Fruit fly (Drosophila melanogaster) whole organism, embryonic: Measurements from ENCODE around the gene Upf1.
A peak's percentile ranks its signal among the peaks of the same experiment; 100 is the strongest.

Experiments used
- Bdp1 ChIP-seq: fragments of 200-800 bp; sonication (Bioruptor generic); optimal IDR thresholded peaks from 3 replicates; lab custom pipeline; 2016; ENCODE audit warnings: missing biosample characterization, missing genetic modification characterization
- BtbVII ChIP-seq: fragments of 200-800 bp; sonication (Bioruptor generic); optimal IDR thresholded peaks from 3 replicates; lab custom pipeline; 2017; ENCODE audit warnings: missing biosample characterization, mild to moderate bottlenecking, missing genetic modification characterization
- CG10565 ChIP-seq: fragments of 200-800 bp; sonication (Bioruptor generic); optimal IDR thresholded peaks from 3 replicates; lab custom pipeline; 2016; ENCODE audit warnings: missing biosample characterization, mild to moderate bottlenecking, missing genetic modification characterization
- CG11085 ChIP-seq: fragments of 200-800 bp; sonication (Bioruptor generic); IDR thresholded peaks from 2 replicates; pipeline ENCODE4 v1.3.6; 2022; ENCODE audit warnings: missing biosample characterization, missing genetic modification characterization
- CG11696 ChIP-seq: fragments of 200-800 bp; sonication (Bioruptor generic); IDR thresholded peaks from 2 replicates; pipeline ENCODE4 v1.3.6; 2022; ENCODE audit warnings: missing biosample characterization, missing genetic modification characterization
- CG1529 ChIP-seq: fragments of 200-800 bp; sonication (Bioruptor generic); optimal IDR thresholded peaks from 3 replicates; lab custom pipeline; 2018; ENCODE audit warnings: missing biosample characterization, missing genetic modification characterization
- CG15479 ChIP-seq: fragments of 200-800 bp; sonication (Bioruptor generic); optimal IDR thresholded peaks from 3 replicates; lab custom pipeline; 2019; ENCODE audit warnings: missing biosample characterization, mild to moderate bottlenecking, missing genetic modification characterization, moderate library complexity
- CG1602 ChIP-seq: fragments of 200-800 bp; sonication (Bioruptor generic); optimal IDR thresholded peaks from 3 replicates; lab custom pipeline; 2016; ENCODE audit warnings: missing biosample characterization, missing genetic modification characterization
- CG30403 ChIP-seq: fragments of 200-800 bp; sonication (Bioruptor generic); optimal IDR thresholded peaks from 3 replicates; lab custom pipeline; 2016; ENCODE audit warnings: missing biosample characterization, missing genetic modification characterization
- CG42726 ChIP-seq: fragments of 200-800 bp; sonication (Bioruptor generic); IDR thresholded peaks from 2 replicates; pipeline ENCODE4 v1.3.6; 2022; ENCODE audit warnings: missing biosample characterization, missing genetic modification characterization; ENCODE audit not compliant: partially characterized antibody
- CG6813 ChIP-seq: fragments of 200-800 bp; sonication (Bioruptor generic); optimal IDR thresholded peaks from 2 replicates; lab custom pipeline; 2017; ENCODE audit warnings: missing biosample characterization, missing genetic modification characterization, mild to moderate bottlenecking, moderate library complexity, missing genetic modification reagents
- CG7987 ChIP-seq: fragments of 200-800 bp; sonication (Bioruptor generic); optimal IDR thresholded peaks from 2 replicates; lab custom pipeline; 2018; ENCODE audit warnings: missing biosample characterization, mild to moderate bottlenecking, missing genetic modification characterization, moderate library complexity
- D ChIP-seq, 2 experiments: fragments of 200-800 bp in 1 of 2; fragments of >200 bp in 1 of 2; sonication (Bioruptor generic) in 1 of 2; optimal IDR thresholded peaks; 2 replicates in 1 of 2; 3 replicates in 1 of 2; lab custom pipeline; 2017; ENCODE audit warnings: mild to moderate bottlenecking in 1 of 2, missing biosample characterization in 1 of 2, missing genetic modification characterization in 1 of 2, missing genetic modification reagents in 1 of 2
- E2f2 ChIP-seq: fragments of 200-800 bp; sonication (Bioruptor generic); IDR thresholded peaks from 2 replicates; pipeline ENCODE4 v1.3.6; 2022; ENCODE audit warnings: missing biosample characterization, missing genetic modification characterization
- GATAe ChIP-seq: fragments of 200-800 bp; sonication (Bioruptor generic); conservative IDR thresholded peaks from 2 replicates; pipeline ENCODE4 v1.3.6; 2022; ENCODE audit warnings: missing biosample characterization, missing genetic modification characterization
- Gug ChIP-seq: fragments of 200-800 bp; sonication (Bioruptor generic); IDR thresholded peaks from 4 replicates; pipeline ENCODE4 v1.3.6; 2022; ENCODE audit warnings: missing biosample characterization, missing genetic modification characterization
- Hsf ChIP-seq: fragments of 200-800 bp; sonication (Bioruptor generic); optimal IDR thresholded peaks from 3 replicates; lab custom pipeline; 2016; ENCODE audit warnings: missing biosample characterization, missing genetic modification characterization
- Med ChIP-seq: fragments of 200-800 bp; sonication (Bioruptor generic); peaks from one replicate; lab custom pipeline; 2016; ENCODE audit warnings: missing biosample characterization, missing genetic modification characterization, mild to moderate bottlenecking, inconsistent platforms, moderate library complexity
- Mes4 ChIP-seq: fragments of 200-800 bp; sonication (Bioruptor generic); optimal IDR thresholded peaks from 2 replicates; lab custom pipeline; 2016; ENCODE audit warnings: missing biosample characterization, missing genetic modification characterization
- Mrtf ChIP-seq: fragments of 200-800 bp; sonication (Bioruptor generic); IDR thresholded peaks from 3 replicates; pipeline ENCODE4 v1.3.6; 2022; ENCODE audit warnings: missing biosample characterization, missing genetic modification characterization
- NK7.1 ChIP-seq: fragments of 200-800 bp; sonication (Bioruptor generic); optimal IDR thresholded peaks from 3 replicates; lab custom pipeline; 2016; ENCODE audit warnings: missing biosample characterization, missing genetic modification characterization
- Opbp ChIP-seq: fragments of 200-800 bp; sonication (Bioruptor generic); IDR thresholded peaks from 3 replicates; pipeline ENCODE4 v1.3.6; 2022; ENCODE audit warnings: missing biosample characterization, missing genetic modification characterization; ENCODE audit not compliant: partially characterized antibody
- Ptx1 ChIP-seq: fragments of 200-800 bp; sonication (Bioruptor generic); IDR thresholded peaks from 2 replicates; pipeline ENCODE4 v1.3.6; 2022; ENCODE audit warnings: missing biosample characterization, missing genetic modification characterization
- Scr ChIP-seq: fragments of 200-800 bp; sonication (Bioruptor generic); IDR thresholded peaks from 2 replicates; pipeline ENCODE4 v1.3.6; 2022; ENCODE audit warnings: missing biosample characterization, missing genetic modification characterization; ENCODE audit not compliant: partially characterized antibody
- Six4 ChIP-seq: fragments of 200-800 bp; sonication (Bioruptor generic); optimal IDR thresholded peaks from 2 replicates; lab custom pipeline; 2016; ENCODE audit warnings: missing biosample characterization, missing genetic modification characterization
- Sox100B ChIP-seq: fragments of 200-800 bp; sonication (Bioruptor generic); optimal IDR thresholded peaks from 3 replicates; lab custom pipeline; 2018; ENCODE audit warnings: missing biosample characterization, mild to moderate bottlenecking, missing genetic modification characterization
- Spps ChIP-seq: fragments of 200-800 bp; sonication (Bioruptor generic); optimal IDR thresholded peaks from 2 replicates; lab custom pipeline; 2018; ENCODE audit warnings: missing biosample characterization, mild to moderate bottlenecking, missing genetic modification characterization
- Trl ChIP-seq, 3 experiments: fragments of >200 bp in 2 of 3; fragments of 200-800 bp in 1 of 3; sonication (Bioruptor generic) in 1 of 3; optimal IDR thresholded peaks; 2 replicates in 1 of 3; 3 replicates in 2 of 3; lab custom pipeline; 2016 to 2017; ENCODE audit warnings: missing biosample characterization in 1 of 3, missing genetic modification characterization in 1 of 3
- Vsx1 ChIP-seq: fragments of 200-800 bp; sonication (Bioruptor generic); optimal IDR thresholded peaks from 2 replicates; lab custom pipeline; 2017; ENCODE audit warnings: missing biosample characterization, mild to moderate bottlenecking, missing genetic modification characterization, missing genetic modification reagents
- ac ChIP-seq: fragments of 200-800 bp; sonication (Bioruptor generic); optimal IDR thresholded peaks from 3 replicates; lab custom pipeline; 2017; ENCODE audit warnings: missing biosample characterization, mild to moderate bottlenecking, missing genetic modification characterization
- ash1 ChIP-seq: fragments of 200-800 bp; sonication (Bioruptor generic); optimal IDR thresholded peaks from 2 replicates; lab custom pipeline; 2018; ENCODE audit warnings: missing biosample characterization, mild to moderate bottlenecking, missing genetic modification characterization
- chm ChIP-seq: fragments of 200-800 bp; sonication (Bioruptor generic); IDR thresholded peaks from 2 replicates; pipeline ENCODE4 v1.3.6; 2022; ENCODE audit warnings: missing biosample characterization, missing genetic modification characterization
- chn ChIP-seq: fragments of 200-800 bp; sonication (Bioruptor generic); optimal IDR thresholded peaks from 2 replicates; lab custom pipeline; 2016; ENCODE audit warnings: missing biosample characterization, missing genetic modification characterization
- ci ChIP-seq: fragments of 200-800 bp; sonication (Bioruptor generic); IDR thresholded peaks from 3 replicates; pipeline ENCODE4 v1.3.6; 2022; ENCODE audit warnings: missing biosample characterization, missing genetic modification characterization
- crc ChIP-seq: fragments of 200-800 bp; sonication (Bioruptor generic); optimal IDR thresholded peaks from 2 replicates; lab custom pipeline; 2016; ENCODE audit warnings: missing biosample characterization, missing genetic modification characterization
- dmrt11E ChIP-seq: fragments of 200-800 bp; sonication (Bioruptor generic); optimal IDR thresholded peaks from 3 replicates; lab custom pipeline; 2018; ENCODE audit warnings: missing biosample characterization, mild to moderate bottlenecking, missing genetic modification characterization, moderate library complexity
- emc ChIP-seq: fragments of 200-800 bp; sonication (Bioruptor generic); optimal IDR thresholded peaks from 2 replicates; lab custom pipeline; 2016; ENCODE audit warnings: missing biosample characterization, missing genetic modification characterization
- en ChIP-seq: fragments of 200-800 bp; sonication (Bioruptor generic); optimal IDR thresholded peaks from 2 replicates; lab custom pipeline; 2016; ENCODE audit warnings: missing biosample characterization, missing genetic modification characterization
- fd96Cb ChIP-seq: fragments of 200-800 bp; sonication (Bioruptor generic); optimal IDR thresholded peaks from 2 replicates; lab custom pipeline; 2018; ENCODE audit warnings: missing biosample characterization, mild to moderate bottlenecking, missing genetic modification characterization, moderate library complexity
- grau ChIP-seq: fragments of 200-800 bp; optimal IDR thresholded peaks from 3 replicates; lab custom pipeline; 2019; ENCODE audit warnings: missing biosample characterization, mild to moderate bottlenecking, missing genetic modification characterization, moderate library complexity
- jigr1 ChIP-seq: fragments of 200-800 bp; sonication (Bioruptor generic); IDR thresholded peaks from 3 replicates; pipeline ENCODE4 v1.3.6; 2022; ENCODE audit warnings: missing biosample characterization, missing genetic modification characterization
- kah ChIP-seq: fragments of 200-800 bp; sonication (Bioruptor generic); optimal IDR thresholded peaks from 2 replicates; lab custom pipeline; 2018; ENCODE audit warnings: missing biosample characterization, mild to moderate bottlenecking, missing genetic modification characterization
- lbe ChIP-seq: fragments of 200-800 bp; sonication (Bioruptor generic); optimal IDR thresholded peaks from 2 replicates; lab custom pipeline; 2016; ENCODE audit warnings: missing biosample characterization, mild to moderate bottlenecking, missing genetic modification characterization
- nerfin-1 ChIP-seq: fragments of 200-800 bp; sonication (Bioruptor generic); optimal IDR thresholded peaks from 3 replicates; lab custom pipeline; 2019; ENCODE audit warnings: missing biosample characterization, mild to moderate bottlenecking, missing genetic modification characterization, moderate library complexity
- odd ChIP-seq: fragments of 200-800 bp; sonication (Bioruptor generic); optimal IDR thresholded peaks from 2 replicates; lab custom pipeline; 2017; ENCODE audit warnings: missing biosample characterization, mild to moderate bottlenecking, missing genetic modification characterization
- pfk ChIP-seq: fragments of 200-800 bp; sonication (Bioruptor generic); optimal IDR thresholded peaks from 2 replicates; lab custom pipeline; 2018; ENCODE audit warnings: missing biosample characterization, mild to moderate bottlenecking, missing genetic modification characterization, moderate library complexity
- pzg ChIP-seq: fragments of 200-800 bp; sonication (Bioruptor generic); optimal IDR thresholded peaks from 3 replicates; lab custom pipeline; 2018; ENCODE audit warnings: missing biosample characterization, mild to moderate bottlenecking, missing genetic modification characterization, moderate library complexity
- scrt ChIP-seq: fragments of 200-800 bp; sonication (Bioruptor generic); optimal IDR thresholded peaks from 2 replicates; lab custom pipeline; 2018; ENCODE audit warnings: missing biosample characterization, mild to moderate bottlenecking, missing genetic modification characterization, moderate library complexity
- tap ChIP-seq: fragments of 200-800 bp; optimal IDR thresholded peaks from 3 replicates; lab custom pipeline; 2019; ENCODE audit warnings: missing biosample characterization, mild to moderate bottlenecking, missing genetic modification characterization, moderate library complexity
- vnd ChIP-seq: fragments of 200-800 bp; sonication (Bioruptor generic); IDR thresholded peaks from 3 replicates; pipeline ENCODE4 v1.3.6; 2022; ENCODE audit warnings: missing biosample characterization, missing genetic modification characterization; ENCODE audit not compliant: partially characterized antibody
- yki ChIP-seq: fragments of >200 bp; optimal IDR thresholded peaks from 3 replicates; lab custom pipeline; 2018

Upf1 gene

DNA sequence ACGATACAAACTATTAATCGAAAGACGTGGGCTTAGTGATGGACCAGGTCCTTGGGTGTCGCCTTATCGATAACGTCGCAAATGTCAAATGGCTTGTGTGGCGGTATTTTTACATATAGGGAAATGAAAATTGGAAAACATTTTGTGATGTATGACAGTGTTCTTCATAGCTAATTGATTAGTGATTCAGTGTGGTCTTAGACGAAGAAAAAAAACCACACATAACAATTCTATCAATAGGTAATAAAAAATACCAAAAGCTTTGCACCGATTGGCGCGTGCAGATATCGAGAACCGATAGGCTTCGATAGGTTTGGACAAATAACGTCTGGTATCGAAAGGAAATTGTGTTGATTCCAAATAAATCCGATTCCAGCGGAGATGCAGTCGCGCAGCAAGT is 36.3 kb downstream of the Upf1 start, which contains the start of the genes Nrd1 and CG1847 (continued):
- no peak for TF ChIP-seq CG10565 (GFP tag; lab: Kevin White, UChicago)
- no peak for TF ChIP-seq yki
- TF ChIP-seq vnd (GFP tag; lab: Robert Waterston, UW), result peak; percentile 83
- no peak for TF ChIP-seq grau (tag; lab: Kevin White, UChicago)
- TF ChIP-seq Scr (GFP tag; lab: Robert Waterston, UW), result peak; percentile 84
- TF ChIP-seq CG42726 (GFP tag; lab: Robert Waterston, UW), result no peak
- TF ChIP-seq Gug (GFP tag; lab: Robert Waterston, UW), result no peak
- TF ChIP-seq CG30403 (GFP tag; lab: Kevin White, UChicago), result no peak
- TF ChIP-seq ci, result no peak
- TF ChIP-seq emc (GFP tag; lab: Kevin White, UChicago), result no peak
- no peak for TF ChIP-seq odd (GFP tag; lab: Kevin White, UChicago)
- no peak for TF ChIP-seq Trl (optimal IDR thresholded peaks at IDR 0.05; lab: Kevin White, UChicago)
- TF ChIP-seq Trl (GFP tag; optimal IDR thresholded peaks at IDR 0.05; lab: Kevin White, UChicago), result no peak
- no peak for TF ChIP-seq GATAe (GFP tag; lab: Robert Waterston, UW)
- TF ChIP-seq fd96Cb, result no peak
- TF ChIP-seq tap, result no peak
- TF ChIP-seq Sox100B (GFP tag; lab: Kevin White, UChicago), result no peak
- no peak for TF ChIP-seq nerfin-1 (tag; lab: Kevin White, UChicago)
- no peak for TF ChIP-seq kah (GFP tag; lab: Kevin White, UChicago)
- TF ChIP-seq NK7.1 (GFP tag; lab: Kevin White, UChicago), result no peak
- no peak for TF ChIP-seq CG1529 (GFP tag; lab: Kevin White, UChicago)
- TF ChIP-seq Six4 (GFP tag; lab: Kevin White, UChicago), result no peak
- no peak for TF ChIP-seq CG11696
- no peak for TF ChIP-seq crc (GFP tag; lab: Kevin White, UChicago)
- TF ChIP-seq chm, result no peak
- TF ChIP-seq D (optimal IDR thresholded peaks at IDR 0.05; lab: Kevin White, UChicago), result no peak
- TF ChIP-seq D (GFP tag; optimal IDR thresholded peaks at IDR 0.05; lab: Kevin White, UChicago), result no peak
- no peak for TF ChIP-seq Ptx1 (GFP tag; lab: Robert Waterston, UW)
- TF ChIP-seq Vsx1, result no peak
- no peak for TF ChIP-seq dmrt11E
- no peak for TF ChIP-seq lbe (GFP tag; lab: Kevin White, UChicago)
- no peak for TF ChIP-seq ash1 (GFP tag; lab: Kevin White, UChicago)
- TF ChIP-seq CG1602 (GFP tag; lab: Kevin White, UChicago), result no peak
- no peak for TF ChIP-seq Mrtf (GFP tag; lab: Robert Waterston, UW)
- no peak for TF ChIP-seq BtbVII (GFP tag; lab: Kevin White, UChicago)
- TF ChIP-seq chn (GFP tag; lab: Kevin White, UChicago), result no peak
- TF ChIP-seq Hsf (GFP tag; lab: Kevin White, UChicago), result no peak
- TF ChIP-seq pfk, result no peak
- no peak for TF ChIP-seq en (GFP tag; lab: Kevin White, UChicago)
- TF ChIP-seq Bdp1 (GFP tag; lab: Kevin White, UChicago), result no peak
- peak; percentile 55 for TF ChIP-seq Med
- TF ChIP-seq ac (GFP tag; lab: Kevin White, UChicago), result no peak
- no peak for TF ChIP-seq CG7987 (GFP tag; lab: Kevin White, UChicago)
- TF ChIP-seq E2f2, result peak; percentile 49
- TF ChIP-seq pzg (GFP tag; lab: Kevin White, UChicago), result peak; percentile 55
- TF ChIP-seq CG15479 (GFP tag; lab: Kevin White, UChicago), result no peak
- no peak for TF ChIP-seq Spps (tag; lab: Kevin White, UChicago)
- no peak for TF ChIP-seq scrt (GFP tag; lab: Kevin White, UChicago)
- no peak for TF ChIP-seq Mes4
- TF ChIP-seq Opbp (GFP tag; lab: Robert Waterston, UW), result peak; percentile 53; the same call in 1 of the 3 replicates
- no peak for TF ChIP-seq CG11085 (GFP tag; lab: Robert Waterston, UW)
- no peak for TF ChIP-seq CG6813 (GFP tag; lab: Kevin White, UChicago)
- no peak for TF ChIP-seq jigr1
